Worm (Caenorhabditis elegans) whole organism, L3 larva: ENCODE measurements around the gene F21C10.3.

Source experiments
- ZK546.5 ChIP-seq: sonication (generic microtip); optimal IDR thresholded peaks from 2 replicates; lab custom pipeline; 2017; ENCODE audit warnings: missing biosample characterization, missing genetic modification characterization
- aly-2 ChIP-seq: fragments of 150-350 bp; optimal IDR thresholded peaks from 2 replicates; lab custom pipeline; 2014; ENCODE audit warnings: missing biosample characterization, missing genetic modification characterization
- ama-1 ChIP-seq: fragments of 150-350 bp; optimal IDR thresholded peaks from 2 replicates; lab custom pipeline; 2018
- ceh-28 ChIP-seq: fragments of 150-350 bp; optimal IDR thresholded peaks from 2 replicates; lab custom pipeline; 2014; ENCODE audit warnings: missing biosample characterization, missing genetic modification reagents, missing genetic modification characterization
- ceh-82 ChIP-seq: fragments of 150-350 bp; optimal IDR thresholded peaks from 2 replicates; lab custom pipeline; 2014; ENCODE audit warnings: missing biosample characterization, missing genetic modification characterization
- egl-27 ChIP-seq: sonication (generic microtip); optimal IDR thresholded peaks from 4 replicates; lab custom pipeline; 2017; ENCODE audit warnings: missing biosample characterization, missing genetic modification reagents, missing genetic modification characterization
- egl-5 ChIP-seq: fragments of 150-350 bp; optimal IDR thresholded peaks from 2 replicates; lab custom pipeline; 2017; ENCODE audit warnings: missing biosample characterization, missing genetic modification reagents, missing genetic modification characterization, inconsistent platforms
- elt-3 ChIP-seq, 3 experiments: fragments of 150-350 bp in 1 of 3; sonication (generic microtip) in 2 of 3; optimal IDR thresholded peaks; 2 replicates in 2 of 3; 4 replicates in 1 of 3; lab custom pipeline; 2014 to 2017; ENCODE audit warnings: missing biosample characterization in 3 of 3, missing genetic modification characterization in 3 of 3
- fkh-2 ChIP-seq: fragments of 150-350 bp; optimal IDR thresholded peaks from 2 replicates; lab custom pipeline; 2014; ENCODE audit warnings: missing biosample characterization, missing genetic modification reagents, missing genetic modification characterization
- lsy-12 ChIP-seq: sonication (generic microtip); optimal IDR thresholded peaks from 2 replicates; lab custom pipeline; 2016; ENCODE audit warnings: mild to moderate bottlenecking, missing genetic modification characterization, missing compliant biosample characterization
- mdl-1 ChIP-seq: fragments of 150-350 bp; optimal IDR thresholded peaks from 2 replicates; lab custom pipeline; 2014; ENCODE audit warnings: missing biosample characterization, missing genetic modification characterization
- nhr-25 ChIP-seq: sonication (generic microtip); optimal IDR thresholded peaks from 2 replicates; lab custom pipeline; 2017; ENCODE audit warnings: missing biosample characterization, missing genetic modification characterization
- ztf-11 ChIP-seq: fragments of 150-350 bp; optimal IDR thresholded peaks from 2 replicates; lab custom pipeline; 2014; ENCODE audit warnings: missing biosample characterization, missing genetic modification characterization

- TF ChIP-seq ztf-11 (no peak), egl-5 (tag; lab: Kevin White, UChicago) (no peak), ama-1 (lab: Kevin White, UChicago) (no peak), mdl-1 (tag; lab: Kevin White, UChicago) (no peak), aly-2 (tag; lab: Kevin White, UChicago) (no peak), ceh-82 (tag; lab: Kevin White, UChicago) (no peak), ceh-28 (tag; lab: Kevin White, UChicago) (no peak), lsy-12 (no peak), elt-3 (tag; optimal IDR thresholded peaks at IDR 0.05; lab: Kevin White, UChicago) (no peak), ZK546.5 (no peak), fkh-2 (tag; lab: Kevin White, UChicago) (no peak), nhr-25 (tag; lab: Kevin White, UChicago) (no peak), egl-27 (no peak)
Measured at ce11 chrV:9130766-9131165, 2.9 kb downstream of the F21C10.3 start, which contains the start of gene F21C10.19.
